Fruit fly (Drosophila melanogaster): ENCODE results near the gene mst.

Gene mst

DNA sequence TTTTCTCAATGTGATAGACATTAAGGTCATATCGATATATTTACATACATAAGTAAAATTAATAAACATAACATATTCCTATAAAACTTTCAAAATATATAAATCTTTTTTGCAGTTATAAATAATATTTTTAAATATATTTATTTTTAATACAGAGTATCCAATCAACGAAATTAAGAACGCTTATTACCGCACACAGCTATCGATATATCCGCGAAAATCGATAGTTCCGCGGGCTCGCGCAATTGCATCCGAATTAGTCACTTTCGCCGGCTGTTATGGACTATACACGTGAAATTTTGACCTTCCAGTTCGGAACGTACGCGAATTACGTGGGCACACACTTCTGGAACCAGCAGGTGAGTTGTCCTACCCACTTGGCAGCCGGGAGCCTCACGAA lies at the start of gene mst:
Gene mst (plus strand): TSS at position 244 of the 400 bp plus-strand sequence.
- TF ChIP-seq psq (optimal IDR thresholded peaks at IDR 0.05), result no peak

DNA sequence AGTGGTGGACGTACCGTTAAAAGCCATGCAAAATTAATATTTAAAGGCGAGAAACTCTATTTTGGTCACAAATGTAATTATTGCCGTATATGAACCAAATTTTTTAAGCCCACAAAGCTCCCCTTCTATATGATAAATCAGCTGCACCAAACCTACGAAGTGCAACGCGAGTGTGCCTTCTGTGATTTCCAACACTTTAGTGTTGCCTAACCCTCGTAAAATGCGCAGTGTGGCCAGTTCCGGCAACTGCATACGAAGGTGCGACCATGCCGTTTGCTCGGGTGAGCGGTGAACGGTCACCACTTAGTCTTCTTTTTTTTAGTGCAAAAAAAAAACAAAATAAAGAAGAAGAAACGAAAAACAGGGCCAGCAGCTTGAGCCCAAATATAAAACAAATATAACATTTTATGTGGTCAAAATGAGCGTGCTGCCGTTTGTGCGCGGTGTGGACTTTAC lies 49.3 kb upstream of the mst start, which contains the start of the genes tty and fliI:
Gene tty (minus strand): TSS at position 201 of the 456 bp plus-strand sequence.
Gene fliI (plus strand): TSS at position 266 of the 456 bp plus-strand sequence.
- TF ChIP-seq h (optimal IDR thresholded peaks at IDR 0.05) (no peak), Sin3A (optimal IDR thresholded peaks at IDR 0.05) (no peak), psq (optimal IDR thresholded peaks at IDR 0.05) (no peak), insv (optimal IDR thresholded peaks at IDR 0.05) (no peak), ttk (optimal IDR thresholded peaks at IDR 0.05) (no peak), Myc (optimal IDR thresholded peaks at IDR 0.05) (no peak)

DNA sequence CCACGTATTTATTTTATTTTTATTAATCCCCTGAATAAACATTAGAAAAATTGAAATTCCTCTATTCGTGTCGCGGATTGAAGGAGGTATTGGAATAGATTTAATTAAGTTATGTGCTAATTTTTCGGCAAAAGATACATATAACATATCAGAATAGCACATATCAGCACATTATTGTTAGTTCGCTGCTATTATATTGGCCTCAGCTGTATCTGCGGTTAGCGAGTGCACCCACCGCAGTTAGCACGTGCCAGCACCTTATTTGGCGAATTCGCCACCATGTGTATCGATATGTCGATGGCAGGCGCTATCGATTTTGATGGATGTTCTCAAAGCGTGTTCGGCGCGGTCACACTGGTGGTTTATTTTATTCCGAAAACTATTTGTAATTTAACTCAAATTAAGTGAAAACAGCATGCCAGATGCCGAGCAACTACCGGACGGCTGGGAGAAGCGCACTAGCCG lies 43.7 kb upstream of the mst start, which contains the start of gene dod:
Gene dod (plus strand): TSS at position 323 of the 465 bp plus-strand sequence.
- TF ChIP-seq insv (optimal IDR thresholded peaks at IDR 0.05), result no peak
- no peak for TF ChIP-seq psq (optimal IDR thresholded peaks at IDR 0.05)
- no peak for TF ChIP-seq ttk (optimal IDR thresholded peaks at IDR 0.05)
- no peak for TF ChIP-seq Myc (optimal IDR thresholded peaks at IDR 0.05)
- no peak for TF ChIP-seq h (optimal IDR thresholded peaks at IDR 0.05)
- TF ChIP-seq Sin3A (optimal IDR thresholded peaks at IDR 0.05), result no peak

DNA sequence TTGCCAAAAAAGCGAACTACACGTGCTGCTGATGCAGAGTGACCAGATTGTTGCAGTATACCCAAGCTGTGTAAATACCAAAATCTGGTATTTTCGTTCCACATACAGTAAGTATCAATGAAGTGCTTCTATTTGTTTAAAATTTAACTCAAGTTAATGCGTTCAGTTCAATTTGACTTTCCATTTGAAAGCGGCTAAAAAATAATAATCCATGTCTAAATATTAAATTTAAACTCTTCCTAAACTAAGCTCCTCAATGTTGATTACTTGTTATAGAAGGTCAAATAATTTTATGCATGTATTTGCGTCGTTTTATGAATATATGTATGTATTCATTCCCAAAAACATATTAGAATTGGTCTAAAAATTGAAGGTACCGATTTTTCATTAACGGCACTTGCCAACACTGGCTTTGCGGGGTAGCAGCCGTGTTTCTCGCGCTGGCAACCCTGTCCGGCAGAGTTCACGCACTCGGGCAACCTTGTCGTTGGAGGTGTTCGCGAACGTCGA lies 38.9 kb upstream of the mst start, which contains the start of the genes peng and sol:
Gene peng (minus strand): TSS at position 44 of the 510 bp plus-strand sequence.
Gene sol (plus strand): TSS at position 481 of the 510 bp plus-strand sequence.
- TF ChIP-seq psq (optimal IDR thresholded peaks at IDR 0.05) (no peak), Myc (optimal IDR thresholded peaks at IDR 0.05) (no peak), insv (optimal IDR thresholded peaks at IDR 0.05) (no peak), ttk (optimal IDR thresholded peaks at IDR 0.05) (no peak), h (optimal IDR thresholded peaks at IDR 0.05) (no peak), Sin3A (optimal IDR thresholded peaks at IDR 0.05) (no peak)

DNA sequence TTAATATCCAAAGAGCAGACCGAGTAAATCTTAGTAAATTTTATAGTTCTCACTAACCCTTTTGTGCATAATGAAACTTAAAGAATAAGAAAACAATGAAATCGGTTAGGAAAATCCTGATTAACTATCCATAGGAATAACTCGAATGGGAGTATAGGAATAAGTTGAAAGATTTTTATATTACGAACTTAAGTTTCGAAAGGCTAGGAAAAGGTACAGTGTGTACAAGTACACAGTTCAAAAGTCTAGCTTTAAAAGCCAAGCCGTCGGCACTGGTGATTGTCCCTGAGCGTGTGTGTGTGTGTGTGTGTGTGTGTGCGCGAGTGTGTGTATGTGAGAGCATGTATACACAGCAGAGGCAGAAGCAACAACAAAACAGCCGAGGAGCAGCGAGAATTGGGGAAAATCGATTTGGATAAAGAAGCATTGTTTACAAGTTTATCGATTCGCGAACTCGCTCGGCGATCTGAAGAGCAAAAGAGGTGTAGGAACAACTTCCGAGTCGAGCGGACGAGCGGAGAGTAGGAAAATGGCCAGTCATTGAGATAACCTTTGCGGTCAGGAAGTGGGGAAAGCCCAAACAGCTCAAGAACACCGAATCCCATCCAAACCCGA lies 37.5 kb upstream of the mst start:
- TF ChIP-seq h (optimal IDR thresholded peaks at IDR 0.05) (no peak), Sin3A (optimal IDR thresholded peaks at IDR 0.05) (no peak), insv (optimal IDR thresholded peaks at IDR 0.05) (no peak), Myc (optimal IDR thresholded peaks at IDR 0.05) (no peak), psq (optimal IDR thresholded peaks at IDR 0.05) (no peak), ttk (optimal IDR thresholded peaks at IDR 0.05) (no peak)

DNA sequence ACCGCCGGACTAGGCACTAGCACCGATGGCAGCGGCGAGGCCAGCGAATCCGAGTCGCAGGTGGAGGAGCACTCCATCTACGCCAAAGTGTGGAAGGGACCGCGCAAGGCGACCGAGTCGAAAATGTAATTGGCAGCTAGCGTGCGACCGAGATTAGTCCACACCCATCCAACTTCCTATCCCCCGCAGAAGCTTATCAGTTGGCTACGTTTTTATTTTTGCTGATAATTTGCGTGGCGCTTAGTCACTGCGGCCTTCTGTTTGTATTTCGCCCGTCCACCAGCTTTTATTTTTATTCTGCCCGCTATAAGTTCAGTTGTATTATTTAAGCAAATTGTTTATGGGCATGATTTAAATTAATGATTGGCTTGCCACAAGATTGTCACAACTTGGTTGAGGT lies 35.2 kb upstream of the mst start:
- TF ChIP-seq Sin3A (optimal IDR thresholded peaks at IDR 0.05), result no peak
- no peak for TF ChIP-seq ttk (optimal IDR thresholded peaks at IDR 0.05)
- no peak for TF ChIP-seq h (optimal IDR thresholded peaks at IDR 0.05)
- no peak for TF ChIP-seq Myc (optimal IDR thresholded peaks at IDR 0.05)
- TF ChIP-seq insv (optimal IDR thresholded peaks at IDR 0.05), result no peak
- TF ChIP-seq psq (optimal IDR thresholded peaks at IDR 0.05), result no peak

DNA sequence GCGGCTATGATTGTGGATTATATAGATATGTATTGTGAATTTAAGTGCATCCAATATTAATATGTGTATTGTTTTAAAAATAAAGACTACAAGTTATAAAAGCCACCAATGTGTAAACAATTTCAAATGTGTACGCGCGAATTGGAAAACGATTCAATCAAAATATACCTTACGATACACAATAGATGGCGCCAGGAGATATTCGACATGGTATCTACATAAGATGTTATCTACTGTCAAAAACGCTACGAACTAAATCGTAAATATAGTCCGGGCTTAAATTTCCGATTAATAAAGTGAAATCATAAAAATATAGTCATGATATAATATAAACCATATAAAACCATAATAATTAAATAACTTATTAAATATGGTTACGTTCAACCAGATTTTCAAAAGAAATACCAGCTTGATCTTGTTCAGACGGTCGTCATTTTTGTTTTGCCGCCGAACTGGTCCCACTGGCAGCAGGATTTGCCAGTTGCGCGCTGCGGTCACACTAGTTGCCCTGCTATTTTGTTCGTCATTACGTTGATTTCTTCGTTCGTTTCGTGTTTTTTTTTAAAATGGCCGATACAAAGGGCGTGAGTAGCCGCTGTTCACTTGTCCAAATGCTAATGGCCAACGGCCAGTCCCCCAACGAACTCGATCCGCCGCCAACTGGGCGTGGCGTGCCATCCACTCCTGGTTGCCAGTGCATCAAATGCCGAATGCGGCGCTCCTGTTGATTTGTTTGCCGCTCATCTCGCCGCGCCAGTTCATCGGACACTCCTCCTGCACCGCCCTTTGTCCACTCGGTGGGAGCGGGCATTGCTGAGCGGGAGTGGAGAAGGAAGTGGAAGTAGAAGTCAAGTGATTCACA lies 30.7 kb upstream of the mst start, which contains the start of gene Septin1:
Gene Septin1 (plus strand): TSS at position 477 of the 862 bp plus-strand sequence.
- TF ChIP-seq Sin3A (optimal IDR thresholded peaks at IDR 0.05), result no peak
- no peak for TF ChIP-seq h (optimal IDR thresholded peaks at IDR 0.05)
- no peak for TF ChIP-seq ttk (optimal IDR thresholded peaks at IDR 0.05)
- TF ChIP-seq psq (optimal IDR thresholded peaks at IDR 0.05), result no peak

DNA sequence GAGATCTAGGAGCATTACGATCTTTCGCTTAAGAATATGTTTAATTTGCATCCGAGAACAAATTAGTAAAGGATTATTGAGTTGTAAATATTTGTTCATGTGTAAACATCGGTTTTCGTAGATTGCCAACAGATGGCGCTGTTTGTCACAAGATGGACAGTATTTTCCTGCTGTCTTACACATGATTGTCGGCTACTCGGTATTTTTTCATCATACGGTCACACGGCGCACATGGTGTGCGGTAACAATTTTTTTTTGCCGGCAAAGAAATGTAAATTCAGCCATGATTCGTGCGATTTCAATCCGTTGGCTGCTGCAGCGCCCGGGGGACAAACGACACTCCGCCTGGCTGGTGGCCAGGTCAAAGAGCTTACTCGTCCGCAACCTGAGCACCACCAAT lies 25.9 kb upstream of the mst start, which contains the start of the genes bbx and waw:
Gene bbx (plus strand): TSS at position 151 of the 400 bp plus-strand sequence.
Gene waw (plus strand): TSS at position 151 of the 400 bp plus-strand sequence.
- no peak for TF ChIP-seq Myc (optimal IDR thresholded peaks at IDR 0.05)
- TF ChIP-seq Sin3A (optimal IDR thresholded peaks at IDR 0.05), result no peak
- no peak for TF ChIP-seq insv (optimal IDR thresholded peaks at IDR 0.05)
- TF ChIP-seq ttk (optimal IDR thresholded peaks at IDR 0.05), result no peak
- TF ChIP-seq psq (optimal IDR thresholded peaks at IDR 0.05), result no peak
- no peak for TF ChIP-seq h (optimal IDR thresholded peaks at IDR 0.05)

DNA sequence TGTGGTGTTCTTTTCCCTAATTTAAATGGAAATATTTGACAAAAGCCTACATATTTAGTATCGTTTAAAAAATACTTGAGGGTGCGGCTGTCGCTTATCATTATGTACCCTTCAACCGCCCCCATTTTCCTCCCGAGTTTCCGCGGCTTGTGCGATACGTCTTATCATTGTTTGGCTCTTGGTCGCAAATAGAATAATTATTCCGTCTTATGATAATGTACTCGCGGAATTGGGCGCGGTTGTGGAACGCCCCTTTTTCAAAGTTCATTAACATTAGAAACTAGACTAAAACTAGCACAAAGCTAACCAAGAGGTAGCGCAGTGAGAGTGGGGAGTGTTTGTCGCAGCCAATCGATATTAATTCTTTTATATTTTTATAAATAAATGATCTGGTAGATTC lies 23.4 kb upstream of the mst start:
- TF ChIP-seq h (optimal IDR thresholded peaks at IDR 0.05) (no peak), Sin3A (optimal IDR thresholded peaks at IDR 0.05) (no peak), psq (optimal IDR thresholded peaks at IDR 0.05) (no peak), Myc (optimal IDR thresholded peaks at IDR 0.05) (no peak), ttk (optimal IDR thresholded peaks at IDR 0.05) (no peak), insv (optimal IDR thresholded peaks at IDR 0.05) (no peak)

DNA sequence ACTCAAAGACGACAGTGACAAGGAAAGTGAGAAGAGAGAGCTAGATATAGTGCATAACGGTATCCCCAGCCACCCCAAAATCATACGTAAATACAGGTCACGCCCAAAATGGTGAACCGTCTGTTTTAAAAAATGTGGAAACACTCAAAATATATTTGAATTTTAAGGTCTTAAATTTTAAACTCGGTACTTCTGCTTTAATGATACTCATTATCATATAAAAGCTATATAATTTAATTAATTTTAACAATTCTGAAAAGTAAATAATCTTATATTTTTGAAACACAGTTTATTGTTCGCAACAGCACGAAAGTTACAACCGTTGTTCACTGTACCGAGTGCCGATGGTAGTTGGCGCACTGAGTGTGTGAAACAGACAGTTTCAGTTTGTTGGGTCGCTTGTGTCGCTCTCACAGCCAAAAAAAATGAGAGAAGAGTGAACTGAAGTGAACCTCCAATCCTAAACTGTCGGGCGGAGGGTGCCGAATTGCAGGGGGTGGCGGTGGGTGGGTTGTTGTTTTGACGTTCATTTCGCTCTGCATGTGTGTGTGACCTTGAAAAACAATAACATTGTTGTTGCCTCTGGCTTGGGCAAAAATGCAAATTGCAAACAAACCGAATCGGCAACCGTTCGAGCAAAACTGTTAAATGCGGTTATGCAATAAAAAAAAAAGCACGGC lies 22.3 kb upstream of the mst start:
- no peak for TF ChIP-seq h (optimal IDR thresholded peaks at IDR 0.05)
- TF ChIP-seq Sin3A (optimal IDR thresholded peaks at IDR 0.05), result no peak
- no peak for TF ChIP-seq Myc (optimal IDR thresholded peaks at IDR 0.05)
- TF ChIP-seq ttk (optimal IDR thresholded peaks at IDR 0.05), result no peak
- no peak for TF ChIP-seq insv (optimal IDR thresholded peaks at IDR 0.05)
- no peak for TF ChIP-seq psq (optimal IDR thresholded peaks at IDR 0.05)

DNA sequence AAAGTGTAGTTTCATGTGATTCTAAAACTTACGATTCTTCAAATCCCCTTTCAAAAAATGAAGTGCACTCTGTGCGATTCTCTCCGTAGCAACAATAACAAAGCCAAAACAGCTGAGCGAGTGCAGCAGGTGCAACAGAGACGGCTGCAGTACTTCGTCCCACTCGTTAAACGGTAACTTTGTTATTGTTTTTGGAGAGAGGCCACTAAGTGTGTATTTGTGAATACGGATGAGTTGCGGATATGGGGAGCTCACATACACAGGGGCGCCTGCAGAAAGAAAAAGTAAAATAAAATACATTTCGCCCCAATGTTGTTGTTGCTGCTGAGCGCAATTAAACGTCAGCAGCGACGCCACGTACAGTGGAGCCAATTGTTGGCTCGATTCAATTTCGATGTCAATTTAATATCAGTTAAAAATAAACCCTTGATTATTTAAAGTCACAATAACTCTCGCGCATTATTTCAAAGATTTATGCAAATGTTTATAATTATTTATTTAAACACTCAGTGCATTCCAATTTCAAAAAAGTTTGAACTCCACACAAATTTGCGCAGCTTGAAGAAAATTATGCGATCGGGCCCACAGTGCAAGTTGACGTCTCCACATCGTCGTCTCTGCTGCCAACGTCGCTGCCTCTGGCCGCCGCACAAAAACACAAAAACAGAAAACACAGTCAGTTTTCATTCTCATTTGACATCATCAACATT lies 21.3 kb upstream of the mst start:
- TF ChIP-seq psq (optimal IDR thresholded peaks at IDR 0.05), result no peak
- no peak for TF ChIP-seq Sin3A (optimal IDR thresholded peaks at IDR 0.05)
- TF ChIP-seq Myc (optimal IDR thresholded peaks at IDR 0.05), result no peak

Data from Kc167 (cell line).